Worm (Caenorhabditis elegans) whole organism, L2 larva: Measurements from ENCODE around the gene F42A10.9.

Source experiments
- C34F6.9 ChIP-seq: fragments of 150-350 bp; optimal IDR thresholded peaks from 2 replicates; lab custom pipeline; 2014; ENCODE audit warnings: missing biosample characterization, missing genetic modification characterization
- F13H6.1 ChIP-seq: sonication (generic microtip); optimal IDR thresholded peaks from 2 replicates; lab custom pipeline; 2016; ENCODE audit warnings: missing genetic modification characterization, missing compliant biosample characterization
- R02D3.7 ChIP-seq: fragments of 150-350 bp; optimal IDR thresholded peaks from 2 replicates; lab custom pipeline; 2014; ENCODE audit warnings: missing biosample characterization, missing genetic modification characterization
- ZK546.5 ChIP-seq: sonication (generic microtip); optimal IDR thresholded peaks from 2 replicates; lab custom pipeline; 2017; ENCODE audit warnings: missing biosample characterization, missing genetic modification characterization
- alr-1 ChIP-seq: fragments of 150-350 bp; optimal IDR thresholded peaks from 2 replicates; lab custom pipeline; 2014; ENCODE audit warnings: missing biosample characterization, missing genetic modification characterization
- aly-2 ChIP-seq: fragments of 150-350 bp; optimal IDR thresholded peaks from 2 replicates; lab custom pipeline; 2014; ENCODE audit warnings: missing biosample characterization, missing genetic modification characterization
- ama-1 ChIP-seq: fragments of 150-350 bp; optimal IDR thresholded peaks from 2 replicates; lab custom pipeline; 2018; ENCODE audit warnings: inconsistent platforms
- blmp-1 ChIP-seq: sonication (generic microtip); optimal IDR thresholded peaks from 2 replicates; lab custom pipeline; 2017; ENCODE audit warnings: missing genetic modification characterization, mild to moderate bottlenecking, missing compliant biosample characterization, antibody characterized with exemption, moderate library complexity; ENCODE audit not compliant: insufficient read depth
- ceh-82 ChIP-seq: fragments of 150-350 bp; optimal IDR thresholded peaks from 2 replicates; lab custom pipeline; 2014; ENCODE audit warnings: missing biosample characterization, missing genetic modification characterization
- crh-2 ChIP-seq: sonication (generic microtip); optimal IDR thresholded peaks from 2 replicates; lab custom pipeline; 2017; ENCODE audit warnings: missing biosample characterization, missing genetic modification characterization
- dmd-4 ChIP-seq: sonication (generic microtip); optimal IDR thresholded peaks from 2 replicates; lab custom pipeline; 2017; ENCODE audit warnings: missing biosample characterization, missing genetic modification characterization
- egl-27 ChIP-seq: sonication (generic microtip); optimal IDR thresholded peaks from 3 replicates; lab custom pipeline; 2017; ENCODE audit warnings: missing biosample characterization, missing genetic modification reagents, missing genetic modification characterization
- elt-1 ChIP-seq: fragments of 150-350 bp; optimal IDR thresholded peaks from 2 replicates; lab custom pipeline; 2014; ENCODE audit warnings: missing biosample characterization, missing genetic modification characterization
- fos-1 ChIP-seq: fragments of 150-350 bp; optimal IDR thresholded peaks from 2 replicates; lab custom pipeline; 2014; ENCODE audit warnings: missing biosample characterization, missing genetic modification characterization
- gmeb-1 ChIP-seq: fragments of 150-350 bp; optimal IDR thresholded peaks from 2 replicates; lab custom pipeline; 2014; ENCODE audit warnings: missing biosample characterization, missing genetic modification characterization
- lin-11 ChIP-seq: fragments of 150-350 bp; sonication (generic microtip); optimal IDR thresholded peaks from 2 replicates; lab custom pipeline; 2014; ENCODE audit warnings: missing biosample characterization, missing genetic modification characterization, inconsistent platforms, mixed read lengths
- lin-13 ChIP-seq: fragments of 150-350 bp; optimal IDR thresholded peaks from 2 replicates; lab custom pipeline; 2014; ENCODE audit warnings: missing biosample characterization, missing genetic modification reagents, missing genetic modification characterization
- lin-39 ChIP-seq: fragments of 150-350 bp; optimal IDR thresholded peaks from 2 replicates; lab custom pipeline; 2014; ENCODE audit warnings: missing biosample characterization, missing genetic modification reagents, missing genetic modification characterization
- lsy-2 ChIP-seq, 2 experiments: fragments of 150-350 bp in 1 of 2; sonication (generic microtip) in 1 of 2; optimal IDR thresholded peaks; 2 replicates each; lab custom pipeline; 2014 to 2017; ENCODE audit warnings: missing biosample characterization in 2 of 2, missing genetic modification characterization in 2 of 2
- mab-5 ChIP-seq: fragments of 150-350 bp; optimal IDR thresholded peaks from 2 replicates; lab custom pipeline; 2014; ENCODE audit warnings: missing biosample characterization, missing genetic modification characterization
- mbf-1 ChIP-seq: sonication (generic microtip); optimal IDR thresholded peaks from 2 replicates; lab custom pipeline; 2017; ENCODE audit warnings: missing biosample characterization, missing genetic modification characterization
- mdl-1 ChIP-seq, 2 experiments: fragments of 150-350 bp in 1 of 2; sonication (generic microtip) in 1 of 2; optimal IDR thresholded peaks; 2 replicates each; lab custom pipeline; 2017; ENCODE audit warnings: missing biosample characterization in 2 of 2, missing genetic modification characterization in 2 of 2
- nhr-129 ChIP-seq: fragments of 150-350 bp; optimal IDR thresholded peaks from 2 replicates; lab custom pipeline; 2014; ENCODE audit warnings: missing biosample characterization, missing genetic modification characterization
- nhr-21 ChIP-seq: fragments of 150-350 bp; optimal IDR thresholded peaks from 2 replicates; lab custom pipeline; 2014; ENCODE audit warnings: missing biosample characterization, missing genetic modification characterization
- nhr-23 ChIP-seq: fragments of 150-350 bp; optimal IDR thresholded peaks from 2 replicates; lab custom pipeline; 2014; ENCODE audit warnings: missing biosample characterization, missing genetic modification reagents, missing genetic modification characterization
- nhr-25 ChIP-seq: fragments of 150-350 bp; sonication (generic microtip); optimal IDR thresholded peaks from 3 replicates; lab custom pipeline; 2014; ENCODE audit warnings: missing biosample characterization, missing genetic modification characterization
- nhr-77 ChIP-seq: fragments of 150-350 bp; optimal IDR thresholded peaks from 2 replicates; lab custom pipeline; 2014; ENCODE audit warnings: missing biosample characterization, missing genetic modification characterization
- peb-1 ChIP-seq: fragments of 150-350 bp; optimal IDR thresholded peaks from 2 replicates; lab custom pipeline; 2014; ENCODE audit warnings: missing biosample characterization, missing genetic modification characterization
- sem-4 ChIP-seq: fragments of 150-350 bp; optimal IDR thresholded peaks from 2 replicates; lab custom pipeline; 2014; ENCODE audit warnings: missing biosample characterization, missing genetic modification reagents, missing genetic modification characterization
- skn-1 ChIP-seq: sonication (generic microtip); optimal IDR thresholded peaks from 2 replicates; lab custom pipeline; 2017; ENCODE audit warnings: missing biosample characterization, missing genetic modification characterization
- sma-3 ChIP-seq: sonication (generic microtip); optimal IDR thresholded peaks from 2 replicates; lab custom pipeline; 2016; ENCODE audit warnings: missing genetic modification reagents, missing genetic modification characterization, missing compliant biosample characterization
- sma-9 ChIP-seq, 2 experiments: fragments of 150-350 bp in 1 of 2; sonication (generic microtip) in 1 of 2; optimal IDR thresholded peaks; 2 replicates each; lab custom pipeline; 2014 to 2016; ENCODE audit warnings: missing genetic modification characterization in 2 of 2, mild to moderate bottlenecking in 1 of 2, missing biosample characterization in 1 of 2, missing compliant biosample characterization in 1 of 2, missing genetic modification reagents in 1 of 2, moderate library complexity in 1 of 2
- unc-39 ChIP-seq: fragments of 150-350 bp; optimal IDR thresholded peaks from 2 replicates; lab custom pipeline; 2014; ENCODE audit warnings: missing biosample characterization, missing genetic modification characterization
- unc-55 ChIP-seq: fragments of 150-350 bp; sonication (generic microtip); optimal IDR thresholded peaks from 3 replicates; lab custom pipeline; 2014; ENCODE audit warnings: missing biosample characterization, missing genetic modification reagents, missing genetic modification characterization
- unc-62 ChIP-seq: fragments of 150-350 bp; optimal IDR thresholded peaks from 2 replicates; lab custom pipeline; 2014; ENCODE audit warnings: missing biosample characterization, missing genetic modification reagents, missing genetic modification characterization
- zag-1 ChIP-seq: fragments of 150-350 bp; optimal IDR thresholded peaks from 2 replicates; lab custom pipeline; 2014; ENCODE audit warnings: missing biosample characterization, missing genetic modification characterization
- ztf-1 ChIP-seq: fragments of 200-800 bp; sonication (Bioruptor generic); conservative IDR thresholded peaks from 2 replicates; pipeline ENCODE4 v1.3.6; 2022; ENCODE audit warnings: missing genetic modification characterization, missing compliant biosample characterization
- ztf-11 ChIP-seq: sonication (generic microtip); optimal IDR thresholded peaks from 2 replicates; lab custom pipeline; 2017; ENCODE audit warnings: missing biosample characterization, missing genetic modification characterization
- ztf-4 ChIP-seq: fragments of 150-350 bp; optimal IDR thresholded peaks from 2 replicates; lab custom pipeline; 2014; ENCODE audit warnings: missing biosample characterization, missing genetic modification characterization

F42A10.9 gene

DNA sequence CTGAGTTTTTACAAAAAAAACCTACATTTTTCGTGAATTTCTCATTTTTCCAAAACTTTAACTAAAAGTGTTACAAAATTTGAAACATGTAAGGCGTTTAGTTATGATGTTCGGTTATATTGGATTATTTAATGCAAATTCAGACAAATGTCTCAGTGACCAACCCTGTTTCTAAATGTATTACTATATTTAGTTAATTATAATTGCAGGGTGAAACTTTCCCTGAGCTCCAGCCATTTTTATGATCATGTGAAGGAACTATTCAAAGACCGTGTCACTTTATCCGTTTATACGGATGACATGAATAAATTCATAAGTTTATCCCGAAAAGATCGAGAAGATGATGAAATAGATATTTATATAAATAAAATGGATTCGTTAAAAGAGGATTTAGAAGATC is 26.4 kb downstream of the F42A10.9 start, which contains the start of gene C23G10.5:
Gene C23G10.5, plus strand, starts transcription at position 301 of the 400 bp plus-strand sequence.
- TF ChIP-seq dmd-4 (tag; lab: Kevin White, UChicago) (no peak), unc-62 (GFP tag; lab: Kevin White, UChicago) (no peak), mdl-1 (tag; optimal IDR thresholded peaks at IDR 0.05; lab: Kevin White, UChicago) (no peak), elt-1 (tag; lab: Kevin White, UChicago) (no peak), nhr-23 (no peak), nhr-77 (tag; lab: Kevin White, UChicago) (no peak), ztf-1 (no peak), lsy-2 (tag; optimal IDR thresholded peaks at IDR 0.05; lab: Kevin White, UChicago) (no peak), lin-13 (GFP tag; lab: Kevin White, UChicago) (no peak), ceh-82 (no peak), crh-2 (tag; lab: Kevin White, UChicago) (no peak), peb-1 (tag; lab: Kevin White, UChicago) (no peak), R02D3.7 (no peak), nhr-21 (tag; lab: Kevin White, UChicago) (no peak), unc-39 (no peak)

DNA sequence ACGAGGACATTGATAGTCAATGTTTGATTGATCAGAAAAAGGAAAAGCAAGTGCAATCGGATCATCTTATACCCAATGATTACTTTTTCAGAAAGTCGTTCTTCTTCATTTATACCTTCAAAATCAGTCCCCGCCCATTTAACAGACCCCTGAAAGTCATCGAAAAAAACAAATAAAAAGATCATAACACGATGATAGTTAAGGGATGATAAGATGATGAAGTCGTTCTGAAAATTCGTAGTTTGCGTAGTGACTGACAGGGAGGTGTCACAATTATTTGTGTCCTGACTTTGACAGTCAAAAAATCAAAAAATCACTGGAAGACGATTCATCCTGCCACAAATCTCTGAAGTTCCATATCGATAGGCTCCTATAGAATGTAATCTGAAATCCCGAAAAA is 30.1 kb downstream of the F42A10.9 start, which contains the start of gene ugt-66:
Gene ugt-66, minus strand, starts transcription at position 101 of the 400 bp plus-strand sequence.
- TF ChIP-seq mbf-1 (tag; lab: Kevin White, UChicago) (no peak), R02D3.7 (no peak), ama-1 (lab: Kevin White, UChicago) (no peak), fos-1 (tag; lab: Kevin White, UChicago) (no peak), gmeb-1 (tag; lab: Kevin White, UChicago) (no peak), aly-2 (tag; lab: Kevin White, UChicago) (no peak), lsy-2 (tag; optimal IDR thresholded peaks at IDR 0.05; lab: Kevin White, UChicago) (no peak), nhr-23 (no peak), lin-39 (tag; lab: Kevin White, UChicago) (no peak), F13H6.1 (tag; lab: Kevin White, UChicago) (no peak), peb-1 (tag; lab: Kevin White, UChicago) (no peak), mab-5 (tag; lab: Kevin White, UChicago) (no peak), sma-9 (GFP tag; optimal IDR thresholded peaks at IDR 0.05; lab: Kevin White, UChicago) (no peak), sma-9 (tag; optimal IDR thresholded peaks at IDR 0.05; lab: Kevin White, UChicago) (no peak), ztf-4 (tag; lab: Kevin White, UChicago) (no peak), unc-62 (GFP tag; lab: Kevin White, UChicago) (no peak), zag-1 (no peak)

DNA sequence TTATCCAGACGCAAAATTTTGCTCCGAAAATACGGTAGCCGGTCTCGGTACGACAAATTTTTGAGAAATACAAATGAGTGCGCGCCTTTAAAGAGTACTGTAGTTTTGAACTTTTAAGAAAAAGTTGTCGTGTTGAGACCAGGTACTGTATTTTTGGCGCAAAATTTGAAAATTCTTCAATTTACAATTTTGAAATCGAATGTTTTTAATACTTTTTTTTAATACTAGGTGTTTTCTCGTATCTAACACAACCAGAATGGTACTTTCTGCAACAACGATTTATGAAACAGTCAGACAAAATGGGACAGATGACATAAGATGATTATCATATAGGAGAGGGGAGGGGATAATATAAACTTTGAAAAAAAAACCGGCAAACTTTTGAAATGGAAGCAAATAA is 31.3 kb downstream of the F42A10.9 start:
- TF ChIP-seq ZK546.5 (tag; lab: Kevin White, UChicago) (no peak), aly-2 (tag; lab: Kevin White, UChicago) (no peak), unc-55 (GFP tag; lab: Kevin White, UChicago) (no peak), gmeb-1 (tag; lab: Kevin White, UChicago) (no peak), unc-39 (no peak), lin-39 (tag; lab: Kevin White, UChicago) (no peak), ztf-11 (tag; lab: Kevin White, UChicago) (no peak), mab-5 (tag; lab: Kevin White, UChicago) (no peak), blmp-1 (no peak), ztf-4 (tag; lab: Kevin White, UChicago) (no peak), sem-4 (tag; lab: Kevin White, UChicago) (no peak), nhr-23 (no peak), zag-1 (no peak), nhr-129 (tag; lab: Kevin White, UChicago) (no peak), ceh-82 (no peak)

DNA sequence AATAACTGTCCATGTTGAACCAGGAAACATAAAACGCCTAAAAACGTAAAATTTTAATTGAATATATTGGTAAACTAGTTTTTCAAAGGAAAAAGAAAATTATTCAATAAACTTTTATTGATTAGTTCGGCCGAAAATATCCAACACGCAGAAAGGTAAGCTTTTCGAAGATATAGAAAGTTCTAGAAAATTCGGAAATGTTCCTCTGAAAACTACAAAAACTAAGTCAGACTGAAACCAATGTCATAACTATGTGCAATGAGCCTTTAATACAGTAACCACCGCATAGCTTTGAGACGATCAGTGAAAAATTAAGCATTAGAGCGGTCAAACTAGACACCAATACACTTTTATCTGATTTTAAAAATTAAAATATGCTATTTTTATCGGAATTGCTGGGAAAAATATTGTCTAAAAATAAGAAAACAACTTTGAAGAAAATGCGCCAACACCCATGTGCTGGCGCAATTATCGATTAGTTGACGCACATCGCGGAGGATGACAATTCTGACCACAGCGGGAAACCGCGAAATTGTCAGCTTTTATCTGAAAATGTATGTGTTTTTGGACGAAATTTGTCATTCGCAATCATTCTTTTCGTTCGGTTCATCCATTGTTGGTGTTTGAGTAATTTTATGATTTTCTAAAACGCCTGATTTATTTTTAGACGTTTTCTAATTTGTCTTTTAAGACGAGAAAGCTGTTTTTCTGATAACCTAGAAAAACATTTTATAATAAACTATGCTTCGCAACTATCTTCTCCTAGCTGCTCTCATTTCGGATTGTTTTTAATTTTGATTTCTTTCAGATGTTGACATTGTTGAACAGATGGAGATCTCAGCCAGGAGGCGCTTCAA is 34.2 kb downstream of the F42A10.9 start, which contains the start of the genes C23G10.7 and rpn-2:
Gene C23G10.7, minus strand, starts transcription at position 37 of the 857 bp plus-strand sequence.
Gene rpn-2, plus strand, starts transcription at position 807 of the 857 bp plus-strand sequence.
- no peak for TF ChIP-seq sem-4 (tag; lab: Kevin White, UChicago)
- peak; percentile 44 for TF ChIP-seq sma-3 (GFP tag; lab: Kevin White, UChicago)
- no peak for TF ChIP-seq alr-1 (tag; lab: Kevin White, UChicago)
- TF ChIP-seq nhr-129 (tag; lab: Kevin White, UChicago) = peak; percentile 49
- TF ChIP-seq lin-13 (GFP tag; lab: Kevin White, UChicago) = peak; percentile 45
- no peak for TF ChIP-seq aly-2 (tag; lab: Kevin White, UChicago)
- peak; percentile 49 for TF ChIP-seq F13H6.1 (tag; lab: Kevin White, UChicago)
- peak; percentile 95 for TF ChIP-seq skn-1 (tag; lab: Kevin White, UChicago)
- peak; percentile 27 for TF ChIP-seq ama-1 (lab: Kevin White, UChicago)
- peak; percentile 76 to 88 for TF ChIP-seq lsy-2 (tag; optimal IDR thresholded peaks at IDR 0.05; lab: Kevin White, UChicago)
- peak; percentile 39 for TF ChIP-seq fos-1 (tag; lab: Kevin White, UChicago)
- TF ChIP-seq egl-27 (tag; lab: Kevin White, UChicago) = peak; percentile 19
- no peak for TF ChIP-seq ztf-11 (tag; lab: Kevin White, UChicago)
- peak; percentile 3 for TF ChIP-seq mab-5 (tag; lab: Kevin White, UChicago)
- peak; percentile 61 for TF ChIP-seq nhr-25 (tag; lab: Kevin White, UChicago)
- peak; percentile 50 for TF ChIP-seq lin-11 (tag; lab: Kevin White, UChicago)
- peak; percentile 87 for TF ChIP-seq C34F6.9 (tag; lab: Kevin White, UChicago)
- peak; percentile 71 for TF ChIP-seq sma-9 (GFP tag; optimal IDR thresholded peaks at IDR 0.05; lab: Kevin White, UChicago)
- no peak for TF ChIP-seq sma-9 (tag; optimal IDR thresholded peaks at IDR 0.05; lab: Kevin White, UChicago)
- TF ChIP-seq gmeb-1 (tag; lab: Kevin White, UChicago) = peak; percentile 73
- TF ChIP-seq nhr-77 (tag; lab: Kevin White, UChicago) = no peak
- peak; percentile 20 for TF ChIP-seq nhr-21 (tag; lab: Kevin White, UChicago)
- TF ChIP-seq crh-2 (tag; lab: Kevin White, UChicago) = peak; percentile 46
